Worm (Caenorhabditis elegans) whole organism, L4 larva: Measurements from ENCODE around the gene rnp-9.

Source experiments
- F44E2.7 ChIP-seq: fragments of 200-800 bp; sonication (Bioruptor generic); IDR thresholded peaks from 2 replicates; pipeline ENCODE4 v2.1.2; 2022; ENCODE audit warnings: missing genetic modification characterization, missing compliant biosample characterization
- T20F7.1 ChIP-seq: fragments of 200-800 bp; sonication (Bioruptor generic); optimal IDR thresholded peaks from 2 replicates; lab custom pipeline; 2018; ENCODE audit warnings: mild to moderate bottlenecking, missing genetic modification characterization, missing compliant biosample characterization
- attf-4 ChIP-seq: sonication (generic microtip); optimal IDR thresholded peaks from 3 replicates; lab custom pipeline; 2017; ENCODE audit warnings: missing biosample characterization, missing genetic modification characterization
- dmd-9 ChIP-seq: fragments of 200-800 bp; sonication (Bioruptor generic); IDR thresholded peaks from 2 replicates; pipeline ENCODE4 v1.3.6; 2022; ENCODE audit warnings: missing genetic modification reagents, missing genetic modification characterization, missing compliant biosample characterization
- fkh-10 ChIP-seq: fragments of 150-350 bp; optimal IDR thresholded peaks from 2 replicates; lab custom pipeline; 2014; ENCODE audit warnings: missing biosample characterization, missing genetic modification reagents, missing genetic modification characterization
- fos-1 ChIP-seq: fragments of 150-350 bp; optimal IDR thresholded peaks from 2 replicates; lab custom pipeline; 2014; ENCODE audit warnings: missing biosample characterization, missing genetic modification characterization
- nhr-10 ChIP-seq: fragments of 150-350 bp; optimal IDR thresholded peaks from 2 replicates; lab custom pipeline; 2014; ENCODE audit warnings: missing biosample characterization, missing genetic modification characterization
- nhr-25 ChIP-seq: sonication (generic microtip); optimal IDR thresholded peaks from 2 replicates; lab custom pipeline; 2017; ENCODE audit warnings: missing genetic modification characterization, mild to moderate bottlenecking, missing compliant biosample characterization, antibody characterized with exemption, moderate library complexity, borderline replicate concordance; ENCODE audit not compliant: insufficient read depth
- nhr-77 ChIP-seq: fragments of 150-350 bp; optimal IDR thresholded peaks from 2 replicates; lab custom pipeline; 2014; ENCODE audit warnings: missing biosample characterization, missing genetic modification characterization
- snpc-1.2 ChIP-seq: fragments of 200-800 bp; sonication (Bioruptor generic); IDR thresholded peaks from 2 replicates; pipeline ENCODE4 v1.3.6; 2022; ENCODE audit warnings: missing genetic modification reagents, missing genetic modification characterization, missing compliant biosample characterization
- unc-39 ChIP-seq: sonication (generic microtip); optimal IDR thresholded peaks from 2 replicates; lab custom pipeline; 2017; ENCODE audit warnings: missing biosample characterization, missing genetic modification characterization
- ztf-11 ChIP-seq: fragments of 150-350 bp; optimal IDR thresholded peaks from 2 replicates; lab custom pipeline; 2014; ENCODE audit warnings: missing biosample characterization, missing genetic modification characterization

DNA sequence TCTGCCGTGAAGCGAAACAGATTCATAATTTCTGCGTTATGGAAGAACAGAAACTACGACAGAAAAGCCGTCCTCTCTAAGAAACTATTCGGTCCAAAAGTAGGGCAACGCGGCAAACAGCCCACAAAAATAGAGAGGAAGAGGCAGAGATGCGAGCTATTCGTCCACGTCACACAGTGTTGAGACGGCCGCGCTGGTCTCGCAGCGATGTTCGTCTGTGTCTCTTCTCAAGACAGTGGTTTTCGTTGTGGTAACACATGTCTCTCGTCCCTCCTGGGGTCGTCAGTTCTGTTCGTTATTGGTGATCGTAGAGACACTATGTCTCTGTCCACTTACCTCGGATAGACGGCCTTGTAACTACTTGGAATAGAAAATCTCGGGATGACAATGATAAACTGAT lies 8.4 kb upstream of the rnp-9 start, which contains the start of gene erd-2.1:
- no peak for TF ChIP-seq T20F7.1 (GFP tag; lab: Kevin White, UChicago)
- no peak for TF ChIP-seq attf-4 (tag; lab: Kevin White, UChicago)
- no peak for TF ChIP-seq fkh-10 (GFP tag; lab: Kevin White, UChicago)
- TF ChIP-seq fos-1 (tag; lab: Kevin White, UChicago): no peak
- no peak for TF ChIP-seq dmd-9 (GFP tag; lab: Robert Waterston, UW)
- peak; percentile 49 for TF ChIP-seq nhr-77
- no peak for TF ChIP-seq snpc-1.2 (GFP tag; lab: Robert Waterston, UW)
- no peak for TF ChIP-seq unc-39
- TF ChIP-seq F44E2.7 (GFP tag; lab: Robert Waterston, UW): no peak
- TF ChIP-seq nhr-25: no peak
- TF ChIP-seq ztf-11: no peak
- no peak for TF ChIP-seq nhr-10 (tag; lab: Kevin White, UChicago)
